Fruit fly (Drosophila melanogaster) whole organism, embryonic: Measurements from ENCODE around the gene Rpn11.

ENCODE experiments used
- Asciz ChIP-seq: fragments of 200-800 bp; sonication (Bioruptor generic); optimal IDR thresholded peaks from 2 replicates; lab custom pipeline; 2017; ENCODE audit warnings: missing biosample characterization, mild to moderate bottlenecking, missing genetic modification characterization, missing genetic modification reagents
- B-H2 ChIP-seq: fragments of 200-800 bp; sonication (Bioruptor generic); optimal IDR thresholded peaks from 2 replicates; lab custom pipeline; 2018; ENCODE audit warnings: missing biosample characterization, mild to moderate bottlenecking, missing genetic modification characterization
- Bgb ChIP-seq: fragments of 200-800 bp; sonication (Bioruptor generic); IDR thresholded peaks from 2 replicates; pipeline ENCODE4 v1.3.6; 2022; ENCODE audit warnings: missing biosample characterization, missing genetic modification characterization; ENCODE audit not compliant: partially characterized antibody
- CG11696 ChIP-seq: fragments of 200-800 bp; sonication (Bioruptor generic); IDR thresholded peaks from 2 replicates; pipeline ENCODE4 v1.3.6; 2022; ENCODE audit warnings: missing biosample characterization, missing genetic modification characterization
- CG12744 ChIP-seq: fragments of 200-800 bp; sonication (Bioruptor generic); optimal IDR thresholded peaks from 2 replicates; lab custom pipeline; 2016; ENCODE audit warnings: missing biosample characterization, missing genetic modification characterization
- CG13894 ChIP-seq: fragments of 200-800 bp; sonication (Bioruptor generic); optimal IDR thresholded peaks from 3 replicates; lab custom pipeline; 2018; ENCODE audit warnings: missing biosample characterization, mild to moderate bottlenecking, missing genetic modification characterization, moderate library complexity
- CG14014 ChIP-seq: fragments of 200-800 bp; sonication (Bioruptor generic); IDR thresholded peaks from 2 replicates; pipeline ENCODE4 v1.3.6; 2022; ENCODE audit warnings: missing biosample characterization, missing genetic modification characterization
- CG1603 ChIP-seq: fragments of 200-800 bp; sonication (Bioruptor generic); optimal IDR thresholded peaks from 2 replicates; lab custom pipeline; 2019; ENCODE audit warnings: missing biosample characterization, mild to moderate bottlenecking, missing genetic modification characterization, moderate library complexity
- CG16779 ChIP-seq: fragments of 200-800 bp; sonication (Bioruptor generic); IDR thresholded peaks from 2 replicates; pipeline ENCODE4 v1.3.6; 2022; ENCODE audit warnings: missing biosample characterization, missing genetic modification characterization
- CG18619 ChIP-seq: fragments of 200-800 bp; sonication (Bioruptor generic); optimal IDR thresholded peaks from 3 replicates; lab custom pipeline; 2017; ENCODE audit warnings: missing biosample characterization, mild to moderate bottlenecking, missing genetic modification characterization
- CG18764 ChIP-seq: fragments of 200-800 bp; sonication (Bioruptor generic); optimal IDR thresholded peaks from 3 replicates; lab custom pipeline; 2016; ENCODE audit warnings: missing biosample characterization, missing genetic modification characterization
- CG30403 ChIP-seq: fragments of 200-800 bp; sonication (Bioruptor generic); optimal IDR thresholded peaks from 3 replicates; lab custom pipeline; 2016; ENCODE audit warnings: missing biosample characterization, missing genetic modification characterization
- CG32767 ChIP-seq: fragments of 200-800 bp; sonication (Bioruptor generic); IDR thresholded peaks from 2 replicates; pipeline ENCODE4 v1.3.6; 2022; ENCODE audit warnings: missing biosample characterization, missing genetic modification characterization
- CG33213 ChIP-seq: fragments of 200-800 bp; sonication (Bioruptor generic); optimal IDR thresholded peaks from 3 replicates; lab custom pipeline; 2016; ENCODE audit warnings: missing biosample characterization, missing genetic modification characterization
- CG3838 ChIP-seq: fragments of 200-800 bp; sonication (Bioruptor generic); optimal IDR thresholded peaks from 3 replicates; lab custom pipeline; 2016; ENCODE audit warnings: missing biosample characterization, missing genetic modification characterization
- CG9437 ChIP-seq: fragments of 200-800 bp; sonication (Bioruptor generic); optimal IDR thresholded peaks from 2 replicates; lab custom pipeline; 2018; ENCODE audit warnings: missing biosample characterization, mild to moderate bottlenecking, missing genetic modification characterization
- CrebB ChIP-seq: fragments of 200-800 bp; sonication (Bioruptor generic); optimal IDR thresholded peaks from 3 replicates; lab custom pipeline; 2018; ENCODE audit warnings: missing biosample characterization, mild to moderate bottlenecking, missing genetic modification characterization
- Dfd ChIP-seq, 2 experiments: fragments of >200 bp; optimal IDR thresholded peaks; 2 replicates each; lab custom pipeline; 2017; ENCODE audit warnings: missing biosample characterization in 2 of 2, missing genetic modification characterization in 2 of 2
- Fer1 ChIP-seq: fragments of 200-800 bp; sonication (Bioruptor generic); optimal IDR thresholded peaks from 2 replicates; lab custom pipeline; 2017; ENCODE audit warnings: missing biosample characterization, mild to moderate bottlenecking, missing genetic modification characterization
- Jarid2 ChIP-seq: fragments of 200-800 bp; sonication (Bioruptor generic); optimal IDR thresholded peaks from 3 replicates; lab custom pipeline; 2017; ENCODE audit warnings: mild to moderate bottlenecking, missing biosample characterization, missing genetic modification reagents, missing genetic modification characterization
- Lhr ChIP-seq: fragments of 200-800 bp; sonication (Bioruptor generic); optimal IDR thresholded peaks from 3 replicates; lab custom pipeline; 2017; ENCODE audit warnings: mild to moderate bottlenecking, missing biosample characterization, missing genetic modification reagents, missing genetic modification characterization
- Lpt ChIP-seq: fragments of >200 bp; optimal IDR thresholded peaks from 2 replicates; lab custom pipeline; 2018; ENCODE audit warnings: missing biosample characterization, missing genetic modification characterization
- Meics ChIP-seq: fragments of 200-800 bp; sonication (Bioruptor generic); optimal IDR thresholded peaks from 2 replicates; lab custom pipeline; 2017; ENCODE audit warnings: missing biosample characterization, mild to moderate bottlenecking, missing genetic modification characterization
- NC2β ChIP-seq: fragments of 200-800 bp; sonication (Bioruptor generic); optimal IDR thresholded peaks from 2 replicates; lab custom pipeline; 2016; ENCODE audit warnings: missing biosample characterization, missing genetic modification characterization
- NFAT ChIP-seq: fragments of 200-800 bp; sonication (Bioruptor generic); IDR thresholded peaks from 2 replicates; pipeline ENCODE4 v1.3.6; 2022; ENCODE audit warnings: missing biosample characterization, missing genetic modification characterization
- Pdp1 ChIP-seq, 2 experiments: fragments of 200-800 bp; sonication (Bioruptor generic); optimal IDR thresholded peaks; 3 replicates each; lab custom pipeline; 2016; ENCODE audit warnings: missing biosample characterization in 2 of 2, missing genetic modification characterization in 2 of 2, mild to moderate bottlenecking in 1 of 2, moderate library complexity in 1 of 2
- Rfx ChIP-seq: fragments of 200-800 bp; sonication (Bioruptor generic); IDR thresholded peaks from 2 replicates; pipeline ENCODE4 v1.3.6; 2022; ENCODE audit warnings: missing biosample characterization, missing genetic modification characterization
- Six4 ChIP-seq: fragments of 200-800 bp; sonication (Bioruptor generic); optimal IDR thresholded peaks from 2 replicates; lab custom pipeline; 2016; ENCODE audit warnings: missing biosample characterization, missing genetic modification characterization
- Sox102F ChIP-seq: fragments of 200-800 bp; sonication (Bioruptor generic); optimal IDR thresholded peaks from 2 replicates; lab custom pipeline; 2018; ENCODE audit warnings: missing biosample characterization, mild to moderate bottlenecking, missing genetic modification characterization, moderate library complexity
- esg ChIP-seq: fragments of 200-800 bp; sonication (Bioruptor generic); conservative IDR thresholded peaks from 2 replicates; pipeline ENCODE4 v1.3.6; 2022; ENCODE audit warnings: missing biosample characterization, missing genetic modification characterization
- eve ChIP-seq, 2 experiments: fragments of >200 bp; optimal IDR thresholded peaks; 2 replicates each; lab custom pipeline; 2017; ENCODE audit warnings: missing biosample characterization in 2 of 2, missing genetic modification characterization in 2 of 2
- grau ChIP-seq: fragments of 200-800 bp; optimal IDR thresholded peaks from 3 replicates; lab custom pipeline; 2019; ENCODE audit warnings: missing biosample characterization, mild to moderate bottlenecking, missing genetic modification characterization, moderate library complexity
- gt ChIP-seq: fragments of 200-800 bp; sonication (Bioruptor generic); IDR thresholded peaks from 2 replicates; pipeline ENCODE4 v1.3.6; 2022; ENCODE audit warnings: missing biosample characterization, missing genetic modification characterization
- hkb ChIP-seq, 2 experiments: fragments of 200-800 bp in 1 of 2; fragments of >200 bp in 1 of 2; sonication (Bioruptor generic) in 1 of 2; IDR thresholded peaks in 1 of 2; optimal IDR thresholded peaks in 1 of 2; 2 replicates each; pipeline versions ENCODE4 v1.3.6 to Lab custom; 2017 to 2022; ENCODE audit warnings: missing biosample characterization in 1 of 2, missing genetic modification characterization in 1 of 2
- inv ChIP-seq: fragments of 200-800 bp; sonication (Bioruptor generic); IDR thresholded peaks from 2 replicates; pipeline ENCODE4 v1.3.6; 2022; ENCODE audit warnings: missing biosample characterization, missing genetic modification characterization; ENCODE audit not compliant: partially characterized antibody
- kay ChIP-seq: fragments of 200-800 bp; sonication (Bioruptor generic); optimal IDR thresholded peaks from 2 replicates; lab custom pipeline; 2016; ENCODE audit warnings: missing biosample characterization, missing genetic modification characterization
- lilli ChIP-seq: fragments of 200-800 bp; sonication (Bioruptor generic); optimal IDR thresholded peaks from 3 replicates; lab custom pipeline; 2016; ENCODE audit warnings: missing biosample characterization, missing genetic modification characterization
- maf-S ChIP-seq: fragments of 200-800 bp; sonication (Bioruptor generic); optimal IDR thresholded peaks from 2 replicates; lab custom pipeline; 2016; ENCODE audit warnings: missing biosample characterization, missing genetic modification characterization
- odd ChIP-seq: fragments of 200-800 bp; sonication (Bioruptor generic); optimal IDR thresholded peaks from 2 replicates; lab custom pipeline; 2017; ENCODE audit warnings: missing biosample characterization, mild to moderate bottlenecking, missing genetic modification characterization
- pan ChIP-seq, 4 experiments: fragments of >200 bp in 3 of 4; fragments of 200-800 bp in 1 of 4; sonication (Bioruptor generic) in 1 of 4; optimal IDR thresholded peaks in 3 of 4; IDR thresholded peaks in 1 of 4; 2 replicates each; pipeline versions ENCODE4 v1.3.6 to Lab custom; 2017 to 2022; ENCODE audit warnings: missing biosample characterization in 2 of 4, missing genetic modification characterization in 2 of 4, mixed read lengths in 1 of 4
- pnt ChIP-seq: fragments of 200-800 bp; sonication (Bioruptor generic); optimal IDR thresholded peaks from 3 replicates; lab custom pipeline; 2016; ENCODE audit warnings: missing biosample characterization, missing genetic modification characterization
- prd ChIP-seq, 3 experiments: fragments of >200 bp in 2 of 3; fragments of 200-800 bp in 1 of 3; sonication (Bioruptor generic) in 1 of 3; optimal IDR thresholded peaks in 2 of 3; IDR thresholded peaks in 1 of 3; 2 replicates in 2 of 3; 3 replicates in 1 of 3; pipeline versions ENCODE4 v1.3.6 to Lab custom; 2017 to 2022; ENCODE audit warnings: missing biosample characterization in 1 of 3, missing genetic modification characterization in 1 of 3
- ro ChIP-seq: fragments of 200-800 bp; sonication (Bioruptor generic); IDR thresholded peaks from 2 replicates; pipeline ENCODE4 v1.3.6; 2022; ENCODE audit warnings: missing biosample characterization, missing genetic modification characterization
- tgo ChIP-seq: fragments of 200-800 bp; sonication (Bioruptor generic); IDR thresholded peaks from 3 replicates; pipeline ENCODE4 v1.3.6; 2022; ENCODE audit warnings: missing biosample characterization, missing genetic modification characterization
- tin ChIP-seq: fragments of 200-800 bp; sonication (Bioruptor generic); optimal IDR thresholded peaks from 3 replicates; lab custom pipeline; 2016; ENCODE audit warnings: missing biosample characterization, missing genetic modification characterization
- toy ChIP-seq: fragments of 200-800 bp; sonication (Bioruptor generic); IDR thresholded peaks from 2 replicates; pipeline ENCODE4 v1.3.6; 2022; ENCODE audit warnings: missing biosample characterization, missing genetic modification characterization
- twi ChIP-seq: fragments of 200-800 bp; optimal IDR thresholded peaks from 2 replicates; lab custom pipeline; 2019; ENCODE audit warnings: missing biosample characterization, mild to moderate bottlenecking, missing genetic modification characterization, moderate library complexity
- unpg ChIP-seq: fragments of 200-800 bp; sonication (Bioruptor generic); optimal IDR thresholded peaks from 3 replicates; lab custom pipeline; 2018; ENCODE audit warnings: missing biosample characterization, mild to moderate bottlenecking, missing genetic modification characterization, moderate library complexity

Rpn11 gene

DNA sequence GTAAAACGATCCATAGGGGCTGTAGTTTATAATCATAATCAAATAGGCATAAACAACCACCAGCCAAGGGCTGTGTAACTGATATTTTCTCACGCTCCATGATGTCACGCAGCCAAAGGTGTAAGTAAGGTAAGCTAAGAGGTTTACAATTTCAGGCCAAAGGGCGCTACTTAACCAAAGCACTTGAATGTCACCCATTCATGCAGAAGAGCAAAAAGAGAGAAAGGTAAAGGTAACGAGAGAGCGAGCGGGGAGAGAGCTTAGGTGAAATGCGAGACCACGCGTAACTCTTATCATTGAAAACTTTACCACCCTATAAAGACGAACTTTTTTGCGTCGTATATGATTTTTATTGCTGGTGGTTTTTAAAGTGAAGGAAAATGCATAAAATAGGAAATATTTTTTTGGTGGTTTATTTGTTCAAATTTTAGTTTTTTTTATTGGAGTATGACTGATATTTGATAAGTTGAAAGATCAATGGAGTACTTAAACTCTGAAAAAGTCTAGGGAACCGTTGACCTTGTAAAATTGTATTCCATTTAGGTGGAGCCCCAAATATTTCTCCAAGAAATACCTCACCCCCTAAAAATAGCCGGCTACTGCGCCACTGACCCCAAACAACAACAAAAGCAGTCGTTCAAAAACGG lies 48.2 kb upstream of the Rpn11 start (continued):
- TF ChIP-seq hkb (optimal IDR thresholded peaks at IDR 0.05; lab: Kevin White, UChicago): no peak
- peak; percentile 93 for TF ChIP-seq hkb (GFP tag; IDR thresholded peaks at IDR 0.05; lab: Robert Waterston, UW)
- TF ChIP-seq CG18619 (GFP tag; lab: Kevin White, UChicago): peak; percentile 97
- TF ChIP-seq Meics: peak; percentile 97
- TF ChIP-seq toy (GFP tag; lab: Robert Waterston, UW): peak; percentile 75
- no peak for TF ChIP-seq pan (optimal IDR thresholded peaks at IDR 0.05; lab: Kevin White, UChicago)
- TF ChIP-seq pan (GFP tag; optimal IDR thresholded peaks at IDR 0.05 in 1 of 2, IDR thresholded peaks at IDR 0.05 in 1 of 2): peak in 1 of 2 experiments; percentile 96
- TF ChIP-seq NFAT (GFP tag; lab: Robert Waterston, UW): peak; percentile 97
- TF ChIP-seq inv (GFP tag; lab: Robert Waterston, UW): no peak
- peak; percentile 85 for TF ChIP-seq CG11696 (GFP tag; lab: Robert Waterston, UW)
- peak; percentile 97 for TF ChIP-seq tin (GFP tag; lab: Kevin White, UChicago)
- peak; percentile 89 for TF ChIP-seq ro
- peak; percentile 92 for TF ChIP-seq Asciz (GFP tag; lab: Kevin White, UChicago)
- TF ChIP-seq B-H2 (GFP tag; lab: Kevin White, UChicago): peak; percentile 82
- peak; percentile 99 for TF ChIP-seq maf-S
- TF ChIP-seq CG12744 (GFP tag; lab: Kevin White, UChicago): peak; percentile 92
- no peak for TF ChIP-seq Dfd (GFP tag; optimal IDR thresholded peaks at IDR 0.05; lab: Kevin White, UChicago)
- peak; percentile 94 for TF ChIP-seq esg (GFP tag; lab: Robert Waterston, UW)
- TF ChIP-seq Lpt: no peak
- peak; percentile 99 for TF ChIP-seq lilli (GFP tag; lab: Kevin White, UChicago)
- TF ChIP-seq NC2β (GFP tag; lab: Kevin White, UChicago): peak; percentile 92
- TF ChIP-seq kay (GFP tag; lab: Kevin White, UChicago): peak; percentile 97
- TF ChIP-seq odd (GFP tag; lab: Kevin White, UChicago): peak; percentile 91
- peak; percentile 79 for TF ChIP-seq CG3838 (GFP tag; lab: Kevin White, UChicago)
- peak; percentile 95 for TF ChIP-seq grau (tag; lab: Kevin White, UChicago)
- TF ChIP-seq CG18764 (GFP tag; lab: Kevin White, UChicago): peak; percentile 88
- peak; percentile 96 for TF ChIP-seq Sox102F
- TF ChIP-seq Lhr (GFP tag; lab: Kevin White, UChicago): peak; percentile 71
- peak; percentile 83 for TF ChIP-seq CG33213 (GFP tag; lab: Kevin White, UChicago)
- peak; percentile 78 for TF ChIP-seq gt (GFP tag; lab: Robert Waterston, UW)
- peak; percentile 90 for TF ChIP-seq CG9437 (GFP tag; lab: Kevin White, UChicago)
- peak; percentile 84 for TF ChIP-seq CrebB
- peak; percentile 95 for TF ChIP-seq tgo (GFP tag; lab: Robert Waterston, UW)
- peak; percentile 82 for TF ChIP-seq twi (tag; lab: Kevin White, UChicago)
- no peak for TF ChIP-seq prd (optimal IDR thresholded peaks at IDR 0.05; lab: Kevin White, UChicago)
- TF ChIP-seq prd (GFP tag; IDR thresholded peaks at IDR 0.05; lab: Robert Waterston, UW): peak; percentile 96
- TF ChIP-seq CG16779 (GFP tag; lab: Robert Waterston, UW): peak; percentile 95
- peak; percentile 98 for TF ChIP-seq pnt (GFP tag; lab: Kevin White, UChicago)
- no peak for TF ChIP-seq Bgb (GFP tag; lab: Robert Waterston, UW)
- TF ChIP-seq eve (GFP tag; optimal IDR thresholded peaks at IDR 0.05; lab: Kevin White, UChicago): peak in 1 of 2 experiments; percentile 98
- TF ChIP-seq CG32767 (GFP tag; lab: Robert Waterston, UW): peak; percentile 92
- TF ChIP-seq Fer1 (GFP tag; lab: Kevin White, UChicago): peak; percentile 96
- TF ChIP-seq Jarid2 (GFP tag; lab: Kevin White, UChicago): peak; percentile 51
- peak; percentile 68 for TF ChIP-seq CG1603
- peak; percentile 91 to 98 for TF ChIP-seq Pdp1 (GFP tag; optimal IDR thresholded peaks at IDR 0.05; lab: Kevin White, UChicago)
- peak; percentile 98 for TF ChIP-seq Rfx (GFP tag; lab: Robert Waterston, UW)
- peak; percentile 99 for TF ChIP-seq CG30403
- TF ChIP-seq Six4: peak; percentile 95
- peak; percentile 97 for TF ChIP-seq CG14014 (GFP tag; lab: Robert Waterston, UW)
- peak; percentile 94 for TF ChIP-seq CG13894 (tag; lab: Kevin White, UChicago)
- peak; percentile 93 for TF ChIP-seq unpg (GFP tag; lab: Kevin White, UChicago)
